Worm (Caenorhabditis elegans) whole organism, L3 larva: ENCODE results near the gene lex-1.
A peak's percentile ranks its signal among the peaks of the same experiment; 100 is the strongest.

Source experiments
- R02D3.7 ChIP-seq: fragments of 150-350 bp; optimal IDR thresholded peaks from 2 replicates; lab custom pipeline; 2014; ENCODE audit warnings: missing biosample characterization, missing genetic modification characterization
- ZK546.5 ChIP-seq: sonication (generic microtip); optimal IDR thresholded peaks from 2 replicates; lab custom pipeline; 2017; ENCODE audit warnings: missing biosample characterization, missing genetic modification characterization
- ceh-16 ChIP-seq: sonication (generic microtip); optimal IDR thresholded peaks from 2 replicates; lab custom pipeline; 2017; ENCODE audit warnings: missing biosample characterization, missing genetic modification characterization
- ceh-9 ChIP-seq: sonication (generic microtip); optimal IDR thresholded peaks from 2 replicates; lab custom pipeline; 2018; ENCODE audit warnings: missing biosample characterization, missing genetic modification characterization
- daf-12 ChIP-seq: fragments of 150-350 bp; optimal IDR thresholded peaks from 2 replicates; lab custom pipeline; 2014; ENCODE audit warnings: missing biosample characterization, missing genetic modification reagents, missing genetic modification characterization
- egl-27 ChIP-seq: sonication (generic microtip); optimal IDR thresholded peaks from 4 replicates; lab custom pipeline; 2017; ENCODE audit warnings: missing biosample characterization, missing genetic modification reagents, missing genetic modification characterization
- egl-5 ChIP-seq: fragments of 150-350 bp; optimal IDR thresholded peaks from 2 replicates; lab custom pipeline; 2017; ENCODE audit warnings: missing biosample characterization, missing genetic modification reagents, missing genetic modification characterization, inconsistent platforms
- elt-1 ChIP-seq: fragments of 150-350 bp; optimal IDR thresholded peaks from 2 replicates; lab custom pipeline; 2014; ENCODE audit warnings: missing biosample characterization, missing genetic modification characterization
- elt-2 ChIP-seq: sonication (generic microtip); optimal IDR thresholded peaks from 2 replicates; lab custom pipeline; 2016; ENCODE audit warnings: missing genetic modification reagents, mild to moderate bottlenecking, missing genetic modification characterization, missing compliant biosample characterization
- elt-3 ChIP-seq, 3 experiments: fragments of 150-350 bp in 1 of 3; sonication (generic microtip) in 2 of 3; optimal IDR thresholded peaks; 2 replicates in 2 of 3; 4 replicates in 1 of 3; lab custom pipeline; 2014 to 2017; ENCODE audit warnings: missing biosample characterization in 3 of 3, missing genetic modification characterization in 3 of 3
- eor-1 ChIP-seq, 2 experiments: fragments of 150-350 bp; optimal IDR thresholded peaks; 2 replicates each; lab custom pipeline; 2014 to 2018; ENCODE audit warnings: missing biosample characterization in 2 of 2, missing genetic modification characterization in 2 of 2
- jun-1 ChIP-seq: fragments of 150-350 bp; optimal IDR thresholded peaks from 2 replicates; lab custom pipeline; 2014; ENCODE audit warnings: missing biosample characterization, missing genetic modification reagents, missing genetic modification characterization
- lin-15B ChIP-seq: fragments of 150-350 bp; optimal IDR thresholded peaks from 2 replicates; lab custom pipeline; 2014; ENCODE audit warnings: missing biosample characterization, missing genetic modification characterization
- lin-39 ChIP-seq: fragments of 150-350 bp; optimal IDR thresholded peaks from 2 replicates; lab custom pipeline; 2018; ENCODE audit warnings: missing biosample characterization, missing genetic modification reagents, missing genetic modification characterization
- lsy-12 ChIP-seq: sonication (generic microtip); optimal IDR thresholded peaks from 2 replicates; lab custom pipeline; 2016; ENCODE audit warnings: mild to moderate bottlenecking, missing genetic modification characterization, missing compliant biosample characterization
- mdl-1 ChIP-seq: fragments of 150-350 bp; optimal IDR thresholded peaks from 2 replicates; lab custom pipeline; 2014; ENCODE audit warnings: missing biosample characterization, missing genetic modification characterization
- mml-1 ChIP-seq: fragments of 150-350 bp; sonication (generic microtip); optimal IDR thresholded peaks from 3 replicates; lab custom pipeline; 2014; ENCODE audit warnings: missing biosample characterization, missing genetic modification characterization
- nfya-1 ChIP-seq: sonication (generic microtip); optimal IDR thresholded peaks from 2 replicates; lab custom pipeline; 2017; ENCODE audit warnings: missing genetic modification characterization, mild to moderate bottlenecking, missing compliant biosample characterization, antibody characterized with exemption, moderate library complexity; ENCODE audit not compliant: insufficient read depth
- nhr-11 ChIP-seq: fragments of 150-350 bp; optimal IDR thresholded peaks from 2 replicates; lab custom pipeline; 2014; ENCODE audit warnings: missing biosample characterization, missing genetic modification characterization
- nhr-12 ChIP-seq: fragments of 150-350 bp; optimal IDR thresholded peaks from 2 replicates; lab custom pipeline; 2014; ENCODE audit warnings: missing biosample characterization, missing genetic modification characterization
- nhr-23 ChIP-seq: fragments of 150-350 bp; optimal IDR thresholded peaks from 2 replicates; lab custom pipeline; 2014; ENCODE audit warnings: missing biosample characterization, missing genetic modification reagents, missing genetic modification characterization
- nhr-237 ChIP-seq: fragments of 150-350 bp; optimal IDR thresholded peaks from 2 replicates; lab custom pipeline; 2014; ENCODE audit warnings: missing biosample characterization, missing genetic modification characterization
- nhr-28 ChIP-seq: fragments of 150-350 bp; optimal IDR thresholded peaks from 2 replicates; lab custom pipeline; 2014; ENCODE audit warnings: missing biosample characterization, missing genetic modification characterization
- nhr-43 ChIP-seq: sonication (generic microtip); optimal IDR thresholded peaks from 2 replicates; lab custom pipeline; 2016; ENCODE audit warnings: mild to moderate bottlenecking, missing genetic modification characterization, missing compliant biosample characterization; ENCODE audit not compliant: poor library complexity, severe bottlenecking
- nhr-67 ChIP-seq: fragments of 150-350 bp; optimal IDR thresholded peaks from 2 replicates; lab custom pipeline; 2014; ENCODE audit warnings: missing biosample characterization, missing genetic modification characterization
- nhr-76 ChIP-seq: fragments of 150-350 bp; sonication (generic microtip); optimal IDR thresholded peaks from 5 replicates; lab custom pipeline; 2014; ENCODE audit warnings: missing biosample characterization, missing genetic modification characterization
- pha-4 ChIP-seq: fragments of 150-350 bp; optimal IDR thresholded peaks from 2 replicates; lab custom pipeline; 2014; ENCODE audit warnings: missing biosample characterization, missing genetic modification reagents, missing genetic modification characterization
- sea-2 ChIP-seq: fragments of 150-350 bp; sonication (generic microtip); optimal IDR thresholded peaks from 4 replicates; lab custom pipeline; 2014; ENCODE audit warnings: missing biosample characterization, missing genetic modification reagents, missing genetic modification characterization
- snpc-4 ChIP-seq: fragments of 150-350 bp; optimal IDR thresholded peaks from 2 replicates; lab custom pipeline; 2014; ENCODE audit warnings: missing biosample characterization, missing genetic modification characterization
- unc-39 ChIP-seq: sonication (generic microtip); optimal IDR thresholded peaks from 4 replicates; lab custom pipeline; 2017; ENCODE audit warnings: missing biosample characterization, missing genetic modification characterization
- unc-62 ChIP-seq: fragments of 150-350 bp; sonication (generic microtip); optimal IDR thresholded peaks from 4 replicates; lab custom pipeline; 2014; ENCODE audit warnings: missing biosample characterization, missing genetic modification reagents, missing genetic modification characterization
- zag-1 ChIP-seq: fragments of 150-350 bp; optimal IDR thresholded peaks from 2 replicates; lab custom pipeline; 2014; ENCODE audit warnings: missing biosample characterization, missing genetic modification characterization

The lex-1 gene

DNA sequence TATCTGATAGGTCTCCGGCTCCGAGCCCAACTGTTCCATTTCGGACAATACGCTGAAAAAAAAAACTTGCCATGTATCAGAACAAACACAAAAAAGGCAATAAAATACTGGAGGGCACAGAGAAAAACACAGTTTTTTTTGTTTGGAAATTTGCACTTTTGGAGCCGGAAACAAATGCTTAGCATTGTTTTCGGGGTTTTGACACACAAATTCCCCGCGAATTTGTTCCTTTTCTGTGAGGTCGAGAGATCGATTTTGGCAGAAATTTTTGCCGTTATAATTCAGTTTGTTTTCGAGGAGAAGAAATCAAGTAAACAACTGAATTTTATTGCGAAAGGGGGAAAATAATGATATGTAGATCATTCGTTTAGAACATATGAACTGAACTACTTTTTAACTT is 22.7 kb upstream of the lex-1 start, which contains the start of gene K08E4.2:
Gene K08E4.2 (minus strand): TSS at position 54 of the 400 bp plus-strand sequence.
- TF ChIP-seq egl-5 (tag; lab: Kevin White, UChicago) (no peak), daf-12 (tag; lab: Kevin White, UChicago) (no peak), nhr-12 (tag; lab: Kevin White, UChicago) (no peak), ceh-16 (tag; lab: Kevin White, UChicago) (no peak)

DNA sequence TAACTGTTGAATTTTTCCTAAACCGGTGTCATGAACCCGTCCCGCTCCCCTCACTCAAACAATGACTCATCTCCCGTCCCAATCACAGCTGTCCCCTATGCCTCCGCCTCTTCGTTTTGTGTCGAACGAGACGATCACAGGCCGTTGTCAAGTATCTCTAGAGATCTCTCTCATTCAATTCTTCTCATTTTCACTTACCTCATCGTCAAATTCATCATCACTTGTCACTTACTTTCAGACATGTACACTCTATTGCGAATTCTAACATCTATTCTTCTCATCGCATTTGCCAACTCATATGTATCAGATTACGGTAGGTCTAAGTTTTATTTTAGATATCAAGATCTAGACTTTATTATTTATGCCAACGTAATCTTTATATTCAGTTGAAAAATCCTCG is 21.8 kb upstream of the lex-1 start, which contains the start of gene K08E4.3:
Gene K08E4.3 (plus strand): TSS at position 235 of the 400 bp plus-strand sequence.
- TF ChIP-seq elt-1 (tag; lab: Kevin White, UChicago), result no peak
- peak; percentile 33 for TF ChIP-seq unc-62 (GFP tag; lab: Kevin White, UChicago)
- TF ChIP-seq nfya-1 (tag; lab: Kevin White, UChicago), result peak; percentile 55

DNA sequence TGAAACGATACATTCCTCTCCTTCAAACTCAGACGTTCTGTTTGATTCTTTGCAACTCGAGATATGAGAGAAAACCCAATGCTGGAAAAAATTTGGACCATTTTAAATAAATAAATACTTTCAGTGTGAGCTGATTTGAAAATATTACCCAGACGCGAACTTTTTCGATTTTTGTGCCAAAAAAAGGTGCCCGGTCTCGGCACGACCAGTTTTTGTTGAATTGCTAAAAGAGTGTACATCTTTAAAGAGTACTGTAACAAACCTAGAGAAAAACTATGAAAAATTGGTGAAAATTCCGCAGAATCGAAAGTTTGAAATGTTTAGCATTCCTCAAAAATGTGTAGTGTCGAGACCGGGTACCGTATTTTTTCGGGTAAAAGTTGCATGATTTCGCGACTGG is 18.0 kb upstream of the lex-1 start, which contains the start of gene K08E4.8:
Gene K08E4.8 (minus strand): TSS at position 101 of the 400 bp plus-strand sequence.
- no peak for TF ChIP-seq elt-1 (tag; lab: Kevin White, UChicago)
- no peak for TF ChIP-seq nhr-23 (tag; lab: Kevin White, UChicago)
- no peak for TF ChIP-seq nhr-11
- TF ChIP-seq nhr-12 (tag; lab: Kevin White, UChicago), result no peak
- no peak for TF ChIP-seq lsy-12 (tag; lab: Kevin White, UChicago)
- no peak for TF ChIP-seq lin-39 (tag; lab: Kevin White, UChicago)
- no peak for TF ChIP-seq pha-4
- no peak for TF ChIP-seq unc-39 (tag; lab: Kevin White, UChicago)
- no peak for TF ChIP-seq jun-1 (tag; lab: Kevin White, UChicago)
- TF ChIP-seq R02D3.7, result no peak

- TF ChIP-seq nhr-237 (tag; lab: Kevin White, UChicago) (no peak), egl-27 (tag; lab: Kevin White, UChicago) (no peak), nhr-28 (tag; lab: Kevin White, UChicago) (no peak), elt-1 (tag; lab: Kevin White, UChicago) (no peak), unc-62 (GFP tag; lab: Kevin White, UChicago) (no peak), zag-1 (no peak), elt-3 (tag; optimal IDR thresholded peaks at IDR 0.05; lab: Kevin White, UChicago) (no peak), elt-2 (tag; lab: Kevin White, UChicago) (no peak), snpc-4 (tag; lab: Kevin White, UChicago) (no peak), sea-2 (GFP tag; lab: Kevin White, UChicago) (no peak), ceh-9 (tag; lab: Kevin White, UChicago) (no peak), lin-15B (tag; lab: Kevin White, UChicago) (no peak), eor-1 (tag; optimal IDR thresholded peaks at IDR 0.05; lab: Kevin White, UChicago) (no peak)
- TF ChIP-seq, all 47 proteins: peak for 0
These were observed 10.7 kb upstream of the lex-1 start, which contains the start of gene bath-37 for ce11 chrIV:12068590-12068989. bath-37 (plus strand) TSS chrIV:12068890.

- TF ChIP-seq nhr-43 (tag; lab: Kevin White, UChicago) (no peak), nhr-76 (tag; lab: Kevin White, UChicago) (no peak), mdl-1 (tag; lab: Kevin White, UChicago) (no peak), elt-3 (tag; optimal IDR thresholded peaks at IDR 0.05; lab: Kevin White, UChicago) (no peak), ZK546.5 (no peak), zag-1 (no peak), mml-1 (no peak), nhr-67 (tag; lab: Kevin White, UChicago) (no peak)
These were observed 3.8 kb upstream of the lex-1 start, which contains the start of gene K08E4.7 for ce11 chrIV:12075497-12075896. K08E4.7 (plus strand) TSS chrIV:12075797.
